Fruit fly (Drosophila melanogaster): ENCODE results near the gene bdl.

bdl gene

dm6 chr2L:4371516-4372136 lies 47.3 kb downstream of the bdl start:
- peak; percentile 57 for TF ChIP-seq CG15269 (tag; optimal IDR thresholded peaks at IDR 0.05)
- TF ChIP-seq Sox100B (GFP tag; optimal IDR thresholded peaks at IDR 0.05) = peak; percentile 73
- TF ChIP-seq CG10979 (tag; optimal IDR thresholded peaks at IDR 0.05) = peak; percentile 86
- TF ChIP-seq CG11504 (tag; optimal IDR thresholded peaks at IDR 0.05) = peak; percentile 78
- peak in 1 of 2 experiments; percentile 60 for TF ChIP-seq Hr78 (GFP tag; optimal IDR thresholded peaks at IDR 0.05)
- TF ChIP-seq Scr (GFP tag; IDR thresholded peaks at IDR 0.05; ENCODE audit: partially characterized antibody) = 0 out of 2 replicates have a peak, but pooled peaks have one; percentile 15
- peak; percentile 89 for TF ChIP-seq CG17829 (tag; optimal IDR thresholded peaks at IDR 0.05)
- peak; percentile 53 for TF ChIP-seq Lhr (GFP tag; optimal IDR thresholded peaks at IDR 0.05)
- peak; percentile 67 for TF ChIP-seq CG1529 (GFP tag; optimal IDR thresholded peaks at IDR 0.05)
- TF ChIP-seq dmrt99B (tag; optimal IDR thresholded peaks at IDR 0.05) = peak; percentile 75
- TF ChIP-seq CHES-1-like (GFP tag; optimal IDR thresholded peaks at IDR 0.05) = no peak
- no peak for TF ChIP-seq psq (GFP tag; optimal IDR thresholded peaks at IDR 0.05)
- TF ChIP-seq gem (tag; optimal IDR thresholded peaks at IDR 0.05) = peak; percentile 88
- TF ChIP-seq CG13296 (GFP tag; optimal IDR thresholded peaks at IDR 0.05) = peak; percentile 35
- TF ChIP-seq Hsf (GFP tag; optimal IDR thresholded peaks at IDR 0.05) = no peak
- no peak for TF ChIP-seq fd3F (GFP tag; optimal IDR thresholded peaks at IDR 0.05)
- TF ChIP-seq Dfd (GFP tag; optimal IDR thresholded peaks at IDR 0.05) = no peak
- TF ChIP-seq crp (GFP tag; optimal IDR thresholded peaks at IDR 0.05) = no peak
- no peak for TF ChIP-seq fd64A (GFP tag; optimal IDR thresholded peaks at IDR 0.05)
- TF ChIP-seq CG3065 (GFP tag; optimal IDR thresholded peaks at IDR 0.05) = peak; percentile 49
- no peak for TF ChIP-seq Hr39 (optimal IDR thresholded peaks at IDR 0.05)
- TF ChIP-seq Tbp (GFP tag; optimal IDR thresholded peaks at IDR 0.05) = no peak
- no peak for TF ChIP-seq CG32532 (GFP tag; IDR thresholded peaks at IDR 0.05)
- no peak for TF ChIP-seq Fer3 (tag; optimal IDR thresholded peaks at IDR 0.05)
- peak; percentile 18; the same call in 1 of the 3 replicates for TF ChIP-seq zfh1 (GFP tag; IDR thresholded peaks at IDR 0.05)
- TF ChIP-seq CG13624 (GFP tag; optimal IDR thresholded peaks at IDR 0.05) = no peak
- peak; percentile 36 for TF ChIP-seq CG12769 (tag; optimal IDR thresholded peaks at IDR 0.05)
- peak; percentile 40 for TF ChIP-seq CG12659 (GFP tag; optimal IDR thresholded peaks at IDR 0.05)
- no peak for TF ChIP-seq Sry-δ (GFP tag; optimal IDR thresholded peaks at IDR 0.05)
- TF ChIP-seq Bteb2 (GFP tag; optimal IDR thresholded peaks at IDR 0.05) = no peak
- TF ChIP-seq pum (GFP tag; optimal IDR thresholded peaks at IDR 0.05) = no peak
- TF ChIP-seq CG7745 (tag; optimal IDR thresholded peaks at IDR 0.05) = peak; percentile 42
- no peak; the same call in 1 of the 2 replicates for TF ChIP-seq CG4404 (GFP tag; IDR thresholded peaks at IDR 0.05)
- TF ChIP-seq CG12104 (GFP tag; optimal IDR thresholded peaks at IDR 0.05) = peak; percentile 28
- no peak for TF ChIP-seq CG18011 (GFP tag; optimal IDR thresholded peaks at IDR 0.05)
- no peak for TF ChIP-seq tx (GFP tag; optimal IDR thresholded peaks at IDR 0.05)
- no peak for TF ChIP-seq cad (GFP tag; optimal IDR thresholded peaks at IDR 0.05)
- TF ChIP-seq Mes4 (GFP tag; optimal IDR thresholded peaks at IDR 0.05) = no peak
- TF ChIP-seq CG1792 (GFP tag; optimal IDR thresholded peaks at IDR 0.05) = no peak
- no peak for TF ChIP-seq CG2120 (GFP tag; optimal IDR thresholded peaks at IDR 0.05)
- 0 out of 3 replicates have a peak, but pooled peaks have one; percentile 41 for TF ChIP-seq Mrtf (GFP tag; IDR thresholded peaks at IDR 0.05)
- TF ChIP-seq sd (tag; optimal IDR thresholded peaks at IDR 0.05) = peak; percentile 49
- TF ChIP-seq sr (GFP tag; IDR thresholded peaks at IDR 0.05) = peak; percentile 60; the same call in 2 of the 3 replicates
- no peak for TF ChIP-seq otp (GFP tag; IDR thresholded peaks at IDR 0.05)
- peak; percentile 24 for TF ChIP-seq CG10654 (GFP tag; optimal IDR thresholded peaks at IDR 0.05)
- TF ChIP-seq tio (GFP tag; optimal IDR thresholded peaks at IDR 0.05) = peak; percentile 57
- TF ChIP-seq disco-r (GFP tag; optimal IDR thresholded peaks at IDR 0.05) = no peak
- TF ChIP-seq knrl (GFP tag; IDR thresholded peaks at IDR 0.05; ENCODE audit: partially characterized antibody) = peak; percentile 57; the same call in 2 of the 3 replicates
- TF ChIP-seq CG2202 (tag; optimal IDR thresholded peaks at IDR 0.05) = peak; percentile 62
- TF ChIP-seq CG7928 (GFP tag; optimal IDR thresholded peaks at IDR 0.05) = no peak

All from whole organism, embryonic.